Worm (Caenorhabditis elegans) whole organism, L4 larva: Measurements from ENCODE around the gene best-6.

Source experiments
- daf-8 ChIP-seq: fragments of 200-800 bp; sonication (Bioruptor generic); IDR thresholded peaks from 2 replicates; pipeline ENCODE4 v1.3.6; 2022; ENCODE audit warnings: missing genetic modification characterization, missing compliant biosample characterization
- snpc-4 ChIP-seq: fragments of 150-350 bp; optimal IDR thresholded peaks from 2 replicates; lab custom pipeline; 2014; ENCODE audit warnings: missing biosample characterization, missing genetic modification characterization
- unc-39 ChIP-seq: sonication (generic microtip); optimal IDR thresholded peaks from 2 replicates; lab custom pipeline; 2017; ENCODE audit warnings: missing biosample characterization, missing genetic modification characterization

- TF ChIP-seq daf-8 (GFP tag; lab: Robert Waterston, UW) (no peak), snpc-4 (tag; lab: Kevin White, UChicago) (no peak), unc-39 (tag; lab: Kevin White, UChicago) (no peak)
Observed at ce11 chrIV:5054297-5054696, 25.4 kb upstream of the best-6 start.
